Worm (Caenorhabditis elegans) whole organism, L2 larva: ENCODE data around the gene F10E7.5.
A peak's percentile ranks its signal among the peaks of the same experiment; 100 is the strongest.

Experiments used
- C34F6.9 ChIP-seq: fragments of 150-350 bp; optimal IDR thresholded peaks from 2 replicates; lab custom pipeline; 2014; ENCODE audit warnings: missing biosample characterization, missing genetic modification characterization
- Y55F3AM.14 ChIP-seq: fragments of 200-800 bp; sonication (Bioruptor generic); optimal IDR thresholded peaks from 2 replicates; lab custom pipeline; 2018; ENCODE audit warnings: mild to moderate bottlenecking, missing genetic modification characterization, missing compliant biosample characterization
- alr-1 ChIP-seq: fragments of 150-350 bp; optimal IDR thresholded peaks from 2 replicates; lab custom pipeline; 2014; ENCODE audit warnings: missing biosample characterization, missing genetic modification characterization
- aly-2 ChIP-seq: fragments of 150-350 bp; optimal IDR thresholded peaks from 2 replicates; lab custom pipeline; 2014; ENCODE audit warnings: missing biosample characterization, missing genetic modification characterization
- blmp-1 ChIP-seq: sonication (generic microtip); optimal IDR thresholded peaks from 2 replicates; lab custom pipeline; 2017; ENCODE audit warnings: missing genetic modification characterization, mild to moderate bottlenecking, missing compliant biosample characterization, antibody characterized with exemption, moderate library complexity; ENCODE audit not compliant: insufficient read depth
- ceh-16 ChIP-seq: fragments of 150-350 bp; optimal IDR thresholded peaks from 2 replicates; lab custom pipeline; 2014; ENCODE audit warnings: missing biosample characterization, missing genetic modification characterization
- crh-2 ChIP-seq: sonication (generic microtip); optimal IDR thresholded peaks from 2 replicates; lab custom pipeline; 2017; ENCODE audit warnings: missing biosample characterization, missing genetic modification characterization
- elt-1 ChIP-seq: fragments of 150-350 bp; optimal IDR thresholded peaks from 2 replicates; lab custom pipeline; 2014; ENCODE audit warnings: missing biosample characterization, missing genetic modification characterization
- elt-3 ChIP-seq: sonication (generic microtip); optimal IDR thresholded peaks from 2 replicates; lab custom pipeline; 2017; ENCODE audit warnings: missing biosample characterization, missing genetic modification characterization
- fos-1 ChIP-seq: fragments of 150-350 bp; optimal IDR thresholded peaks from 2 replicates; lab custom pipeline; 2014; ENCODE audit warnings: missing biosample characterization, missing genetic modification characterization
- gmeb-1 ChIP-seq: fragments of 150-350 bp; optimal IDR thresholded peaks from 2 replicates; lab custom pipeline; 2014; ENCODE audit warnings: missing biosample characterization, missing genetic modification characterization
- lin-11 ChIP-seq: fragments of 150-350 bp; sonication (generic microtip); optimal IDR thresholded peaks from 2 replicates; lab custom pipeline; 2014; ENCODE audit warnings: missing biosample characterization, missing genetic modification characterization, inconsistent platforms, mixed read lengths
- lin-13 ChIP-seq: fragments of 150-350 bp; optimal IDR thresholded peaks from 2 replicates; lab custom pipeline; 2014; ENCODE audit warnings: missing biosample characterization, missing genetic modification reagents, missing genetic modification characterization
- lin-39 ChIP-seq: fragments of 150-350 bp; optimal IDR thresholded peaks from 2 replicates; lab custom pipeline; 2014; ENCODE audit warnings: missing biosample characterization, missing genetic modification reagents, missing genetic modification characterization
- lsy-2 ChIP-seq, 2 experiments: fragments of 150-350 bp in 1 of 2; sonication (generic microtip) in 1 of 2; optimal IDR thresholded peaks; 2 replicates each; lab custom pipeline; 2014 to 2017; ENCODE audit warnings: missing biosample characterization in 2 of 2, missing genetic modification characterization in 2 of 2
- mab-5 ChIP-seq: fragments of 150-350 bp; optimal IDR thresholded peaks from 2 replicates; lab custom pipeline; 2014; ENCODE audit warnings: missing biosample characterization, missing genetic modification characterization
- mbf-1 ChIP-seq: sonication (generic microtip); optimal IDR thresholded peaks from 2 replicates; lab custom pipeline; 2017; ENCODE audit warnings: missing biosample characterization, missing genetic modification characterization
- mdl-1 ChIP-seq, 2 experiments: fragments of 150-350 bp in 1 of 2; sonication (generic microtip) in 1 of 2; optimal IDR thresholded peaks; 2 replicates each; lab custom pipeline; 2017; ENCODE audit warnings: missing biosample characterization in 2 of 2, missing genetic modification characterization in 2 of 2
- nhr-10 ChIP-seq: sonication (generic microtip); optimal IDR thresholded peaks from 2 replicates; lab custom pipeline; 2017; ENCODE audit warnings: missing biosample characterization, missing genetic modification characterization
- nhr-11 ChIP-seq: fragments of 150-350 bp; optimal IDR thresholded peaks from 2 replicates; lab custom pipeline; 2014; ENCODE audit warnings: missing biosample characterization, missing genetic modification characterization
- nhr-12 ChIP-seq: fragments of 150-350 bp; optimal IDR thresholded peaks from 2 replicates; lab custom pipeline; 2014; ENCODE audit warnings: missing biosample characterization, missing genetic modification characterization
- nhr-129 ChIP-seq: fragments of 150-350 bp; optimal IDR thresholded peaks from 2 replicates; lab custom pipeline; 2014; ENCODE audit warnings: missing biosample characterization, missing genetic modification characterization
- nhr-21 ChIP-seq: fragments of 150-350 bp; optimal IDR thresholded peaks from 2 replicates; lab custom pipeline; 2014; ENCODE audit warnings: missing biosample characterization, missing genetic modification characterization
- nhr-23 ChIP-seq: fragments of 150-350 bp; optimal IDR thresholded peaks from 2 replicates; lab custom pipeline; 2014; ENCODE audit warnings: missing biosample characterization, missing genetic modification reagents, missing genetic modification characterization
- nhr-6 ChIP-seq: fragments of 150-350 bp; optimal IDR thresholded peaks from 2 replicates; lab custom pipeline; 2014; ENCODE audit warnings: missing biosample characterization, missing genetic modification characterization
- nhr-77 ChIP-seq: fragments of 150-350 bp; optimal IDR thresholded peaks from 2 replicates; lab custom pipeline; 2014; ENCODE audit warnings: missing biosample characterization, missing genetic modification characterization
- peb-1 ChIP-seq: fragments of 150-350 bp; optimal IDR thresholded peaks from 2 replicates; lab custom pipeline; 2014; ENCODE audit warnings: missing biosample characterization, missing genetic modification characterization
- sem-4 ChIP-seq: fragments of 150-350 bp; optimal IDR thresholded peaks from 2 replicates; lab custom pipeline; 2014; ENCODE audit warnings: missing biosample characterization, missing genetic modification reagents, missing genetic modification characterization
- skn-1 ChIP-seq: sonication (generic microtip); optimal IDR thresholded peaks from 2 replicates; lab custom pipeline; 2017; ENCODE audit warnings: missing biosample characterization, missing genetic modification characterization
- sma-3 ChIP-seq: sonication (generic microtip); optimal IDR thresholded peaks from 2 replicates; lab custom pipeline; 2016; ENCODE audit warnings: missing genetic modification reagents, missing genetic modification characterization, missing compliant biosample characterization
- sma-9 ChIP-seq, 2 experiments: fragments of 150-350 bp in 1 of 2; sonication (generic microtip) in 1 of 2; optimal IDR thresholded peaks; 2 replicates each; lab custom pipeline; 2014 to 2016; ENCODE audit warnings: missing genetic modification characterization in 2 of 2, mild to moderate bottlenecking in 1 of 2, missing biosample characterization in 1 of 2, missing compliant biosample characterization in 1 of 2, missing genetic modification reagents in 1 of 2, moderate library complexity in 1 of 2
- snpc-4 ChIP-seq: fragments of 150-350 bp; optimal IDR thresholded peaks from 2 replicates; lab custom pipeline; 2014; ENCODE audit warnings: missing biosample characterization, missing genetic modification characterization
- unc-39 ChIP-seq: fragments of 150-350 bp; optimal IDR thresholded peaks from 2 replicates; lab custom pipeline; 2014; ENCODE audit warnings: missing biosample characterization, missing genetic modification characterization
- zag-1 ChIP-seq: fragments of 150-350 bp; optimal IDR thresholded peaks from 2 replicates; lab custom pipeline; 2014; ENCODE audit warnings: missing biosample characterization, missing genetic modification characterization
- ztf-1 ChIP-seq: fragments of 200-800 bp; sonication (Bioruptor generic); conservative IDR thresholded peaks from 2 replicates; pipeline ENCODE4 v1.3.6; 2022; ENCODE audit warnings: missing genetic modification characterization, missing compliant biosample characterization
- ztf-11 ChIP-seq: sonication (generic microtip); optimal IDR thresholded peaks from 2 replicates; lab custom pipeline; 2017; ENCODE audit warnings: missing biosample characterization, missing genetic modification characterization
- ztf-4 ChIP-seq: fragments of 150-350 bp; optimal IDR thresholded peaks from 2 replicates; lab custom pipeline; 2014; ENCODE audit warnings: missing biosample characterization, missing genetic modification characterization

The F10E7.5 gene

DNA sequence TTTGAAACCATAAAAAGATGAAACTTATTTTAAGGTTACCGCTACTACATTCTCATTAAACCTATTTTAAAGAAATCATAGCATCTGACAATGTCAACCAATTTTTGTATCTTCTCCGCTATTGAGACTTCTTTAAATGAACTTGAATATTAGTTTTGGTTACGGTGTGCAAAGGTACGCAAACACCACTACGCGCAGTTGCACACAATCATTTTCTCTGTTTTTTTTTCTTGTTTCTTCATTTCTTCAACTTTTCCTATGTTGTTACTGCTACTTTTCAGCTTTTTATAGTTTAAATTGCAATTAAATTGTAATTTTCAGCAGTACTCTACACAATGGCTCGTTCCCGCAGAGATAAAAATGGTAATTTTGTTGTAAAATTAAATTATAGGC is at the start of gene F10E7.5:
Gene F10E7.5, plus strand, starts transcription at position 322 of the 393 bp plus-strand sequence.
- TF ChIP-seq aly-2 (tag; lab: Kevin White, UChicago) = no peak
- TF ChIP-seq elt-3 (tag; lab: Kevin White, UChicago) = no peak
- TF ChIP-seq blmp-1 (tag; lab: Kevin White, UChicago) = no peak
- TF ChIP-seq mab-5 (tag; lab: Kevin White, UChicago) = no peak
- TF ChIP-seq zag-1 = no peak
- peak; percentile 66 for TF ChIP-seq C34F6.9 (tag; lab: Kevin White, UChicago)
- no peak for TF ChIP-seq ztf-11 (tag; lab: Kevin White, UChicago)
- peak; percentile 30 for TF ChIP-seq sem-4 (tag; lab: Kevin White, UChicago)
- no peak for TF ChIP-seq nhr-11 (tag; lab: Kevin White, UChicago)
- peak; percentile 36 for TF ChIP-seq snpc-4
- TF ChIP-seq nhr-6 (tag; lab: Kevin White, UChicago) = peak; percentile 24
- TF ChIP-seq lsy-2 (tag; optimal IDR thresholded peaks at IDR 0.05; lab: Kevin White, UChicago) = peak; percentile 94 to 99
- TF ChIP-seq sma-9 (GFP tag; optimal IDR thresholded peaks at IDR 0.05; lab: Kevin White, UChicago) = peak; percentile 26
- no peak for TF ChIP-seq sma-9 (tag; optimal IDR thresholded peaks at IDR 0.05; lab: Kevin White, UChicago)
- peak; percentile 60 for TF ChIP-seq nhr-129
- TF ChIP-seq crh-2 (tag; lab: Kevin White, UChicago) = peak; percentile 62
- no peak for TF ChIP-seq ztf-4

DNA sequence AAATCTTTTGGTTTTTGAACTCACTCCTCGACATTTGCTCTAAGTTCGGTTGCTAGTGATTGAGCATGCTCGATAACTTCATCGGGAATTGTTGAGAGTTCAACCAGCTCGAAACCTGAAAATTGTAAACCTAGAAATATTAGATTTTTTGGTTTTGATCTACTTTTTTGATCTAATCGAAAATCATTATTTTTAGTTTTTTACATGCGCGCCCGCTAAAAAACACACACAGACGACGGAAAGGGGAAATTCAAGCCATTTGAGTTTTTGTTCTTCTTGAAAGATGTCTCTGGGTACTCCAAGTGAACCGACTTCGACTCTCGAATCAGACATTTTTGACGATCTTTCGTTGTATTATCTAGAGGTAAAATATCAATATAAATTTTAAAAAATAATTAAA is 46.4 kb upstream of the F10E7.5 start, which contains the start of gene nos-2:
Gene nos-2, plus strand, starts transcription at position 228 of the 400 bp plus-strand sequence.
- no peak for TF ChIP-seq ztf-4
- no peak for TF ChIP-seq mbf-1 (tag; lab: Kevin White, UChicago)
- no peak for TF ChIP-seq sma-9 (GFP tag; optimal IDR thresholded peaks at IDR 0.05; lab: Kevin White, UChicago)
- no peak for TF ChIP-seq sma-9 (tag; optimal IDR thresholded peaks at IDR 0.05; lab: Kevin White, UChicago)
- no peak for TF ChIP-seq nhr-23
- no peak for TF ChIP-seq lsy-2 (tag; optimal IDR thresholded peaks at IDR 0.05; lab: Kevin White, UChicago)
- TF ChIP-seq gmeb-1 (tag; lab: Kevin White, UChicago) = no peak
- TF ChIP-seq, all 48 proteins: peak for 0

DNA sequence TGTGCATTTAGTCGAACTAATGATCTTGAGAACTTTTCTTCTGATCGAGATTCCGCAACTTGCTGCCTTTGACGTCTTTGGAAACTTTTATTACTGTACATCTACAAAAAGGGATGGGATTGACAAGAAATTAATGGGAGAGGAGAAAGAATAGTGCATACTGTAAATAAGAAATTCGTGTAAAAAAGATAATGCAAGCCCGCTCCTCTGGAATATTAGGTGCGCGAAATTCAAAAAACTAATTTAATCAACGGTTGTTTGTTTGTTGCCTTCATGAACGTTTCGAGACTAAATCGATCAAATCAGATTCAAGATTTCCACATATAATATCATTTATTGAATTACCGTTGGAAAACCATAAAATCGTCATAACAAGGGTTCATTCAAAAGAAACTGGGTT is 41.9 kb upstream of the F10E7.5 start, which contains the start of gene him-14:
Gene him-14, minus strand, starts transcription at position 101 of the 400 bp plus-strand sequence.
- no peak for TF ChIP-seq nhr-21 (tag; lab: Kevin White, UChicago)
- TF ChIP-seq lin-39 = no peak
- TF ChIP-seq ceh-16 (tag; lab: Kevin White, UChicago) = no peak
- TF ChIP-seq alr-1 (tag; lab: Kevin White, UChicago) = no peak
- TF ChIP-seq aly-2 (tag; lab: Kevin White, UChicago) = no peak
- TF ChIP-seq nhr-6 (tag; lab: Kevin White, UChicago) = no peak
- no peak for TF ChIP-seq nhr-10
- TF ChIP-seq C34F6.9 (tag; lab: Kevin White, UChicago) = no peak
- no peak for TF ChIP-seq gmeb-1 (tag; lab: Kevin White, UChicago)
- no peak for TF ChIP-seq lin-11 (tag; lab: Kevin White, UChicago)
- TF ChIP-seq lin-13 (GFP tag; lab: Kevin White, UChicago) = no peak
- TF ChIP-seq unc-39 (tag; lab: Kevin White, UChicago) = no peak
- no peak for TF ChIP-seq elt-1 (tag; lab: Kevin White, UChicago)
- no peak for TF ChIP-seq mab-5 (tag; lab: Kevin White, UChicago)
- no peak for TF ChIP-seq zag-1
- TF ChIP-seq peb-1 (tag; lab: Kevin White, UChicago) = no peak

DNA sequence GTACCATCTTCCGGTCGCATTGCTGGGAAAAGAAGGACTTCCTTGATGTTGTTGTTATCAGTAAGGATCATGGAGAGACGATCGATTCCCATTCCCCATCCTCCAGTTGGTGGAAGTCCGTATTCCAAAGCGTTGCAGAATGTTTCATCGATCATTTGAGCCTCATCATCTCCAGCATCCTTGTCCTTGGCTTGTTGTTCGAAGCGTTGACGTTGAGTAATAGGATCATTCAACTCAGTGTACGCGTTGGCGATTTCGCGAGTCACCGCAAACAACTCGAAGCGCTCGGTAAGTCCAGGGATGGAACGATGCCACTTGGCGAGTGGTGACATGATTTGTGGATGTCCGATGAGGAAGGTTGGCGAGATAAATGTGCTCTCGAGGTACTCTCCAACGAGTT is 41.3 kb upstream of the F10E7.5 start:
- no peak for TF ChIP-seq ceh-16 (tag; lab: Kevin White, UChicago)

- TF ChIP-seq ztf-1 (GFP tag; lab: Robert Waterston, UW) (no peak), skn-1 (tag; lab: Kevin White, UChicago) (no peak), lin-11 (tag; lab: Kevin White, UChicago) (no peak), fos-1 (no peak), alr-1 (tag; lab: Kevin White, UChicago) (no peak), nhr-12 (tag; lab: Kevin White, UChicago) (no peak), nhr-21 (tag; lab: Kevin White, UChicago) (no peak), ztf-11 (tag; lab: Kevin White, UChicago) (no peak), lin-13 (GFP tag; lab: Kevin White, UChicago) (no peak), sma-3 (GFP tag; lab: Kevin White, UChicago) (no peak), C34F6.9 (tag; lab: Kevin White, UChicago) (no peak), snpc-4 (no peak), ztf-4 (no peak), lsy-2 (tag; optimal IDR thresholded peaks at IDR 0.05; lab: Kevin White, UChicago) (no peak), Y55F3AM.14 (GFP tag; lab: Kevin White, UChicago) (no peak), lin-39 (no peak), nhr-11 (tag; lab: Kevin White, UChicago) (no peak), nhr-77 (tag; lab: Kevin White, UChicago) (no peak), crh-2 (tag; lab: Kevin White, UChicago) (no peak), mdl-1 (tag; optimal IDR thresholded peaks at IDR 0.05; lab: Kevin White, UChicago) (no peak)
Observed at ce11 chrII:7072315-7072589, 39.5 kb upstream of the F10E7.5 start, which contains the start of gene kars-1. TSS of gene kars-1 (minus strand) at chrII:7072415.
